Fruit fly (Drosophila melanogaster): ENCODE measurements around the gene Nmt.

The Nmt gene

dm6 chr3L:8177795-8178564 lies at the start of gene Nmt:
Nmt (minus strand) TSS chr3L:8178429.
- no peak for TF ChIP-seq dac (GFP tag; optimal IDR thresholded peaks at IDR 0.05)
- no peak for TF ChIP-seq fd85E (GFP tag; optimal IDR thresholded peaks at IDR 0.05)
- no peak for TF ChIP-seq CG11294 (GFP tag; IDR thresholded peaks at IDR 0.05)
- TF ChIP-seq pdm3 (GFP tag; optimal IDR thresholded peaks at IDR 0.05), result no peak
- TF ChIP-seq CG3032 (tag; optimal IDR thresholded peaks at IDR 0.05), result no peak
- no peak for TF ChIP-seq spab (GFP tag; optimal IDR thresholded peaks at IDR 0.05)
- no peak for TF ChIP-seq ss (GFP tag; optimal IDR thresholded peaks at IDR 0.05)
- TF ChIP-seq CG9139 (GFP tag; optimal IDR thresholded peaks at IDR 0.05), result no peak
- peak; percentile 24 for TF ChIP-seq CG8632 (GFP tag; optimal IDR thresholded peaks at IDR 0.05)
- TF ChIP-seq Smox (GFP tag; optimal IDR thresholded peaks at IDR 0.05), result no peak
- TF ChIP-seq Hr38 (GFP tag; optimal IDR thresholded peaks at IDR 0.05), result no peak
- no peak for TF ChIP-seq Blimp-1 (GFP tag; optimal IDR thresholded peaks at IDR 0.05)
- TF ChIP-seq CG15336 (GFP tag; IDR thresholded peaks at IDR 0.05), result peak; percentile 77
- TF ChIP-seq achi (GFP tag; optimal IDR thresholded peaks at IDR 0.05), result peak; percentile 44
- no peak for TF ChIP-seq CG6276 (GFP tag; optimal IDR thresholded peaks at IDR 0.05)
- TF ChIP-seq Ets21C (GFP tag; optimal IDR thresholded peaks at IDR 0.05), result no peak
- no peak for TF ChIP-seq CG4318 (GFP tag; optimal IDR thresholded peaks at IDR 0.05)
- TF ChIP-seq OdsH (GFP tag; optimal IDR thresholded peaks at IDR 0.05), result peak; percentile 56
- peak; percentile 39 for TF ChIP-seq lz (GFP tag; optimal IDR thresholded peaks at IDR 0.05)
- TF ChIP-seq Met (GFP tag; optimal IDR thresholded peaks at IDR 0.05), result no peak
- no peak for TF ChIP-seq CG6854 (GFP tag; optimal IDR thresholded peaks at IDR 0.05)
- no peak for TF ChIP-seq CG11902 (GFP tag; optimal IDR thresholded peaks at IDR 0.05)
- TF ChIP-seq Hr4 (GFP tag; optimal IDR thresholded peaks at IDR 0.05), result no peak
- no peak for TF ChIP-seq Eip75B (GFP tag; optimal IDR thresholded peaks at IDR 0.05)
- TF ChIP-seq Lpt (GFP tag; optimal IDR thresholded peaks at IDR 0.05), result no peak
- TF ChIP-seq net (GFP tag; optimal IDR thresholded peaks at IDR 0.05), result no peak
- peak; percentile 46 for TF ChIP-seq esn (GFP tag; optimal IDR thresholded peaks at IDR 0.05)
- TF ChIP-seq CG6808 (GFP tag; optimal IDR thresholded peaks at IDR 0.05), result no peak
- TF ChIP-seq Sox14 (GFP tag; optimal IDR thresholded peaks at IDR 0.05), result no peak
- peak; percentile 13 for TF ChIP-seq Sox15 (GFP tag; optimal IDR thresholded peaks at IDR 0.05)
- no peak for TF ChIP-seq Ets96B (tag; optimal IDR thresholded peaks at IDR 0.05)
- peak; percentile 57 for TF ChIP-seq acj6 (GFP tag; optimal IDR thresholded peaks at IDR 0.05)
- TF ChIP-seq CG6163 (GFP tag; IDR thresholded peaks at IDR 0.05), result peak; percentile 58; the same call in 1 of the 3 replicates
- TF ChIP-seq Gug (GFP tag; IDR thresholded peaks at IDR 0.05), result no peak
- peak; percentile 41 for TF ChIP-seq CG34406 (GFP tag; optimal IDR thresholded peaks at IDR 0.05)
- TF ChIP-seq Eip78C (GFP tag), result peak; percentile 33
- TF ChIP-seq CG6792 (GFP tag; optimal IDR thresholded peaks at IDR 0.05), result peak; percentile 52
- no peak for TF ChIP-seq Sox102F (GFP tag; optimal IDR thresholded peaks at IDR 0.05)
- peak; percentile 51; the same call in 1 of the 3 replicates for TF ChIP-seq eg (GFP tag; IDR thresholded peaks at IDR 0.05)
- TF ChIP-seq salr (GFP tag; optimal IDR thresholded peaks at IDR 0.05), result peak in 1 of 2 experiments; percentile 24
- peak; percentile 10 for TF ChIP-seq CG10631 (GFP tag; optimal IDR thresholded peaks at IDR 0.05)
- peak; percentile 60 for TF ChIP-seq CG3919 (GFP tag; optimal IDR thresholded peaks at IDR 0.05)
- TF ChIP-seq Hr39 (GFP tag; optimal IDR thresholded peaks at IDR 0.05), result peak; percentile 42
- peak; percentile 80 for TF ChIP-seq CG8319 (GFP tag; optimal IDR thresholded peaks at IDR 0.05)
- TF ChIP-seq CG8119 (GFP tag; IDR thresholded peaks at IDR 0.05), result peak; percentile 52; the same call in 2 of the 3 replicates
- TF ChIP-seq fkh (GFP tag; optimal IDR thresholded peaks at IDR 0.05), result no peak
- TF ChIP-seq CG31627 (GFP tag; optimal IDR thresholded peaks at IDR 0.05), result peak; percentile 37
- TF ChIP-seq CG11762 (GFP tag; optimal IDR thresholded peaks at IDR 0.05; ENCODE audit: insufficient read depth), result no peak
- no peak for TF ChIP-seq CG32006 (GFP tag; optimal IDR thresholded peaks at IDR 0.05)

All from whole organism, prepupa.